Fruit fly (Drosophila melanogaster): ENCODE data around the gene CG43232.
A peak's percentile ranks its signal among the peaks of the same experiment; 100 is the strongest.

CG43232 gene

DNA sequence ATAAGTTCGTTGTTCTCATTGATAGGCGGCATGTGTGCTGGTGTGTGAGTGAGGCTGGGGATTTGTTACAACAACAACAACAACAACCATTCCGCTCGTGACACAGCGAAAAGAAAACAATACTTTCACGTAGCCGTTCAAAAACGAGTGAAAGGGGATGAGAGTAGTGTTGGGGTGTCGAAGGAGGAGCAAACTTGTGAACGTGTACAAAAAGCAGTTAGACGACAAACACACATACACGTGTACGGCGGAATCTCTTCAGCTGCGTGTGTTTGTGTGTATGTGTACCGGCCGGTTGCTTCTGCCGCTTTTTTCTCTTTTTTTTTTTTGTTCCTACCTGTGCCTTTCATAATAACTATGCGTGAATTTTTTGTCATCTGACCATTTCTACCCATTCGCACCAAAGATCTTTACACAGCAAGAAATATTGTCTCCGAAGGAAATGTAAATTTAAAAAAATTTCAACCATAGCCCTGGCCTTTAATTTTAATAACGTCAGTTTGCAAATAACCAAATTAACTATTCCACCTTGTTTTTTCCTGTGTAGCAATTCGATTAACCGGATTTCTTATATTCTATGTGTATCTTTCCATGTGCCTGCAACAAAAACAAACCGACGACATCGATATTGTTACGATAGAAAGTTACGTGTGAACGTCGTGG is 9.7 kb upstream of the CG43232 start (continued):
- TF ChIP-seq stc (GFP tag; IDR thresholded peaks at IDR 0.05) (peak; percentile 72; the same call in 1 of the 2 replicates), MESR4 (GFP tag; optimal IDR thresholded peaks at IDR 0.05) (no peak), CG8089 (GFP tag; optimal IDR thresholded peaks at IDR 0.05) (peak; percentile 31), CG2120 (GFP tag; optimal IDR thresholded peaks at IDR 0.05) (peak; percentile 70), CG3726 (GFP tag; IDR thresholded peaks at IDR 0.05) (no peak), CG14441 (GFP tag; IDR thresholded peaks at IDR 0.05) (no peak), bowl (GFP tag; IDR thresholded peaks at IDR 0.05) (peak; percentile 43; the same call in 1 of the 2 replicates), croc (GFP tag; conservative IDR thresholded peaks at IDR 0.05) (no peak), Dip3 (GFP tag; optimal IDR thresholded peaks at IDR 0.05) (peak; percentile 65), D19A (tag; optimal IDR thresholded peaks at IDR 0.05) (peak; percentile 66), ken (GFP tag; IDR thresholded peaks at IDR 0.05) (peak; percentile 83), eyg (GFP tag; optimal IDR thresholded peaks at IDR 0.05) (no peak), stwl (tag; optimal IDR thresholded peaks at IDR 0.05) (no peak), Doc2 (GFP tag; IDR thresholded peaks at IDR 0.05) (no peak), CG4282 (GFP tag; optimal IDR thresholded peaks at IDR 0.05) (peak; percentile 19), tup (GFP tag; optimal IDR thresholded peaks at IDR 0.05) (no peak), CG12299 (tag; optimal IDR thresholded peaks at IDR 0.05) (peak; percentile 49), ERR (GFP tag; optimal IDR thresholded peaks at IDR 0.05) (no peak), danr (GFP tag; IDR thresholded peaks at IDR 0.05) (0 out of 2 replicates have a peak, but pooled peaks have one; percentile 30), CG11696 (GFP tag; IDR thresholded peaks at IDR 0.05) (peak; percentile 59; the same call in 1 of the 2 replicates), CG13287 (GFP tag; IDR thresholded peaks at IDR 0.05; ENCODE audit: partially characterized antibody) (no peak), CG10431 (GFP tag; optimal IDR thresholded peaks at IDR 0.05) (peak; percentile 41), D (optimal IDR thresholded peaks at IDR 0.05) (no peak), D (GFP tag; optimal IDR thresholded peaks at IDR 0.05) (peak; percentile 60), GATAe (GFP tag; conservative IDR thresholded peaks at IDR 0.05) (no peak), ftz-f1 (GFP tag; optimal IDR thresholded peaks at IDR 0.05) (no peak), bab2 (GFP tag; optimal IDR thresholded peaks at IDR 0.05) (peak; percentile 45), knrl (GFP tag; IDR thresholded peaks at IDR 0.05; ENCODE audit: partially characterized antibody) (no peak), CG14050 (GFP tag; IDR thresholded peaks at IDR 0.05) (no peak), fu2 (GFP tag; optimal IDR thresholded peaks at IDR 0.05) (peak; percentile 54), CG1792 (GFP tag; optimal IDR thresholded peaks at IDR 0.05) (peak; percentile 57), CG16779 (GFP tag; IDR thresholded peaks at IDR 0.05) (peak; percentile 76), Spps (tag; optimal IDR thresholded peaks at IDR 0.05) (peak; percentile 45), Mrtf (GFP tag; IDR thresholded peaks at IDR 0.05) (no peak), CG17361 (GFP tag; IDR thresholded peaks at IDR 0.05) (0 out of 3 replicates have a peak, but pooled peaks have one; percentile 58), luna (GFP tag; optimal IDR thresholded peaks at IDR 0.05) (peak; percentile 33), corto (GFP tag; optimal IDR thresholded peaks at IDR 0.05) (peak; percentile 38), Dad (GFP tag; optimal IDR thresholded peaks at IDR 0.05) (peak; percentile 47), tin (GFP tag; optimal IDR thresholded peaks at IDR 0.05) (peak; percentile 68), CG18764 (GFP tag; optimal IDR thresholded peaks at IDR 0.05) (peak; percentile 3), bsh (GFP tag; optimal IDR thresholded peaks at IDR 0.05) (peak; percentile 65 to 85), h (optimal IDR thresholded peaks at IDR 0.05) (no peak), trem (tag; optimal IDR thresholded peaks at IDR 0.05) (peak; percentile 37), CG13296 (GFP tag; optimal IDR thresholded peaks at IDR 0.05) (peak; percentile 26), CG11247 (GFP tag; IDR thresholded peaks at IDR 0.05) (no peak), p53 (GFP tag; optimal IDR thresholded peaks at IDR 0.05) (no peak), crp (GFP tag; optimal IDR thresholded peaks at IDR 0.05) (no peak), Fer3 (tag; optimal IDR thresholded peaks at IDR 0.05) (no peak), dmrt99B (tag; optimal IDR thresholded peaks at IDR 0.05) (no peak), NfI (GFP tag; optimal IDR thresholded peaks at IDR 0.05) (no peak), rib (GFP tag; IDR thresholded peaks at IDR 0.05) (peak; percentile 46; the same call in 1 of the 2 replicates)
